Worm (Caenorhabditis elegans): Measurements from ENCODE around the gene lrpr-1.

DNA sequence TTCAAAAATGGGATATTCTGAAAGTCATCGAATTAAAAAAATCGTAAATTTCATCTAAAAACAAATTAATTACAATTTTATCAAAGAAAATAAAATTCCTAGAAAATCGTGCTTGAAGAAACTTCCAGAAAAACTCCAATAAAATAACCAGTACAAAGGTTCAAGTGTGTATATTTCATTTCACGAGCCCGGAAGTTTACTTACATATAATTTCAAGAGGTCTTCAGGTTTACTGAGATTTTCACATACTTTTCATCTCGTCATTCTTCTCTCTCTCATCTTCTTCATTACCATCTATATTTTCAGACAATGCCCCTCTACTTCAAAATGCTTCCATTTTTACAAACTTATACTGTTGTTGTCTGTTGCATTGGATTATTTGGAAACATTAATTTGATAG is 4.5 kb upstream of the lrpr-1 start, which contains the start of gene srsx-18:
- TF ChIP-seq ceh-44 (GFP tag; IDR thresholded peaks at IDR 0.05) (no peak), lin-15B (tag; optimal IDR thresholded peaks at IDR 0.05) (no peak), pha-4 (GFP tag; IDR thresholded peaks at IDR 0.05) (no peak), pha-4 (tag; optimal IDR thresholded peaks at IDR 0.05) (no peak), ama-1 (optimal IDR thresholded peaks at IDR 0.05) (no peak), T26A8.4 (GFP tag; IDR thresholded peaks at IDR 0.05) (no peak), mep-1 (tag; optimal IDR thresholded peaks at IDR 0.05) (no peak), egl-27 (tag; optimal IDR thresholded peaks at IDR 0.05) (no peak), daf-19 (GFP tag; conservative IDR thresholded peaks at IDR 0.05) (no peak)

Data from whole organism, L4 larva.